Fruit fly (Drosophila melanogaster) whole organism, pupa: ENCODE measurements around the gene mbm.

Experiments used
- CG17806 ChIP-seq: fragments of 200-800 bp; sonication (Bioruptor generic); optimal IDR thresholded peaks from 2 replicates; lab custom pipeline; 2018; ENCODE audit warnings: missing biosample characterization, mild to moderate bottlenecking, missing genetic modification characterization, moderate library complexity
- CG34367 ChIP-seq: fragments of 200-800 bp; sonication (Bioruptor generic); optimal IDR thresholded peaks from 2 replicates; lab custom pipeline; 2018; ENCODE audit warnings: missing biosample characterization, mild to moderate bottlenecking, missing genetic modification characterization
- CG4496 ChIP-seq: fragments of 200-800 bp; sonication (Bioruptor generic); IDR thresholded peaks from 3 replicates; pipeline ENCODE4 v1.3.6; 2022; ENCODE audit warnings: missing biosample characterization, missing genetic modification characterization
- CG8301 ChIP-seq: fragments of 200-800 bp; sonication (Bioruptor generic); optimal IDR thresholded peaks from 2 replicates; lab custom pipeline; 2018; ENCODE audit warnings: missing biosample characterization, mild to moderate bottlenecking, missing genetic modification characterization
- CG9948 ChIP-seq: fragments of 200-800 bp; sonication (Bioruptor generic); optimal IDR thresholded peaks from 2 replicates; lab custom pipeline; 2018; ENCODE audit warnings: missing biosample characterization, mild to moderate bottlenecking, missing genetic modification characterization, moderate library complexity
- EcR ChIP-seq: fragments of 200-800 bp; sonication (Bioruptor generic); optimal IDR thresholded peaks from 3 replicates; lab custom pipeline; 2019; ENCODE audit warnings: missing biosample characterization, missing genetic modification characterization, mild to moderate bottlenecking, moderate library complexity, missing genetic modification reagents
- Ets98B ChIP-seq: fragments of 200-800 bp; sonication (Bioruptor generic); IDR thresholded peaks from 2 replicates; pipeline ENCODE4 v1.3.6; 2022; ENCODE audit warnings: missing biosample characterization, missing genetic modification characterization
- Pif1B ChIP-seq: fragments of 200-800 bp; sonication (Bioruptor generic); optimal IDR thresholded peaks from 3 replicates; lab custom pipeline; 2016; ENCODE audit warnings: missing biosample characterization, missing genetic modification characterization
- Snoo ChIP-seq: fragments of 200-800 bp; sonication (Bioruptor generic); optimal IDR thresholded peaks from 3 replicates; lab custom pipeline; 2017; ENCODE audit warnings: missing biosample characterization, mild to moderate bottlenecking, missing genetic modification characterization, inconsistent platforms
- gl ChIP-seq: fragments of 200-800 bp; sonication (Bioruptor generic); optimal IDR thresholded peaks from 2 replicates; lab custom pipeline; 2018; ENCODE audit warnings: missing biosample characterization, mild to moderate bottlenecking, missing genetic modification characterization
- rn ChIP-seq: fragments of 200-800 bp; sonication (Bioruptor generic); IDR thresholded peaks from 2 replicates; pipeline ENCODE4 v1.3.6; 2022; ENCODE audit warnings: missing biosample characterization, missing genetic modification characterization

DNA sequence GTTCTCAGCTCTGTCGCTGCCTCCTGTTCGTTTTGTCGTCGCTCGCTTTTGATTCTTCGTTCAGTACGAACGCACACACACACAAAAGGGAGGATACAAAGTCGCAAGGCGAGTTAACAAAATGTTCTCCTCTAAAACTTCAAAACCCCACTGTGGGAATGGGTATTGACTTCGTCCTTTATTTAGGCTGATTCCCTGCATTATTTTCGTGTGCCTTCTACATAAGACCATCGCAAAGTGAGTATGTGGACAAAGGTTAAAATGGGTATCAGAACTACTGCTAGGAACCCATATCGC is 48.2 kb downstream of the mbm start:
- TF ChIP-seq CG17806 (tag; lab: Kevin White, UChicago), result no peak
- no peak for TF ChIP-seq Ets98B (GFP tag; lab: Robert Waterston, UW)
- TF ChIP-seq EcR, result peak; percentile 16
- TF ChIP-seq Pif1B (GFP tag; lab: Kevin White, UChicago), result no peak
- no peak for TF ChIP-seq CG9948 (tag; lab: Kevin White, UChicago)
- no peak for TF ChIP-seq gl (tag; lab: Kevin White, UChicago)
- no peak for TF ChIP-seq CG34367 (tag; lab: Kevin White, UChicago)
- TF ChIP-seq Snoo (tag; lab: Kevin White, UChicago), result no peak
- TF ChIP-seq rn (GFP tag; lab: Robert Waterston, UW), result no peak
- TF ChIP-seq CG4496 (GFP tag; lab: Robert Waterston, UW), result no peak
- TF ChIP-seq CG8301 (tag; lab: Kevin White, UChicago), result no peak
